Worm (Caenorhabditis elegans): ENCODE measurements around the gene clec-195.

DNA sequence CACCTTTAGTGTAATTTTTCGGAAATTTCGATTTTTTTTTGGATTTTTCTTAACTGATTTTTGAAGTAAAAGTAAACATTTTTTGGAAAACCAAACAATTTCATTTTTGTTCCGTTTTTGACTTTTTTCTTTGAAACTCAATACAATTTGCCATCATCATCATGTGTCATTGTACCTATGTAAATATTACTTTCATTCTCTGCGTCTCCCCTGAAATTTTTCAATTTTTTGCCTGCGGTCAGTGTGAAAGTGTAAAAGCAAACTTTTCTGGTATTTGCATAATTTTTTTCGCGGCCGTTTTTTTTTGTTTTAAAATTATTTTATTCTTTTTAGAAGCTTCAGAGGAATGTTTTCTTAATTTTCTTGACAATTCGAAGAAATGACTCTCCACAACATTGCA is 48.1 kb upstream of the clec-195 start, which contains the start of gene Y116A8C.29:
- TF ChIP-seq R02D3.7 (tag; optimal IDR thresholded peaks at IDR 0.05) = no peak
- no peak for TF ChIP-seq unc-62 (GFP tag; optimal IDR thresholded peaks at IDR 0.05)

All from whole organism, L3 larva.